Fruit fly (Drosophila melanogaster): Measurements from ENCODE around the gene nej.

dm6 chrX:9655989-9656713 is 30.7 kb downstream of the nej start:
- TF ChIP-seq tj (GFP tag; optimal IDR thresholded peaks at IDR 0.05) (no peak), kay (GFP tag; ENCODE audit: borderline replicate concordance) (no peak)
